Worm (Caenorhabditis elegans): ENCODE data around the gene gcy-33.

ce11 chrV:12020940-12021339 is 19.3 kb upstream of the gcy-33 start:
- TF ChIP-seq lsy-2 (tag; optimal IDR thresholded peaks at IDR 0.05) (no peak), snpc-4 (tag; optimal IDR thresholded peaks at IDR 0.05) (no peak), elt-1 (tag; optimal IDR thresholded peaks at IDR 0.05; ENCODE audit: borderline replicate concordance, insufficient read depth) (no peak), nhr-28 (tag; optimal IDR thresholded peaks at IDR 0.05) (no peak)

Measured in whole organism, mixed stage, embryonic.